Fruit fly (Drosophila melanogaster): ENCODE data around the gene HisCl1.

dm6 chr3R:11771492-11771891 is 15.5 kb upstream of the HisCl1 start:
- TF ChIP-seq cyc (GFP tag; optimal IDR thresholded peaks at IDR 0.05): no peak
- TF ChIP-seq Sox14 (GFP tag; optimal IDR thresholded peaks at IDR 0.05): no peak

All from whole organism, prepupa.